Worm (Caenorhabditis elegans) whole organism, L2 larva: ENCODE data around the gene crn-7.

ENCODE experiments used
- F13H6.1 ChIP-seq: sonication (generic microtip); optimal IDR thresholded peaks from 2 replicates; lab custom pipeline; 2016; ENCODE audit warnings: missing genetic modification characterization, missing compliant biosample characterization
- R02D3.7 ChIP-seq: fragments of 150-350 bp; optimal IDR thresholded peaks from 2 replicates; lab custom pipeline; 2014; ENCODE audit warnings: missing biosample characterization, missing genetic modification characterization
- egl-27 ChIP-seq: sonication (generic microtip); optimal IDR thresholded peaks from 3 replicates; lab custom pipeline; 2017; ENCODE audit warnings: missing biosample characterization, missing genetic modification reagents, missing genetic modification characterization
- elt-3 ChIP-seq: sonication (generic microtip); optimal IDR thresholded peaks from 2 replicates; lab custom pipeline; 2017; ENCODE audit warnings: missing biosample characterization, missing genetic modification characterization
- lin-39 ChIP-seq: fragments of 150-350 bp; optimal IDR thresholded peaks from 2 replicates; lab custom pipeline; 2014; ENCODE audit warnings: missing biosample characterization, missing genetic modification reagents, missing genetic modification characterization
- mdl-1 ChIP-seq, 2 experiments: fragments of 150-350 bp in 1 of 2; sonication (generic microtip) in 1 of 2; optimal IDR thresholded peaks; 2 replicates each; lab custom pipeline; 2017; ENCODE audit warnings: missing biosample characterization in 2 of 2, missing genetic modification characterization in 2 of 2
- nhr-10 ChIP-seq: sonication (generic microtip); optimal IDR thresholded peaks from 2 replicates; lab custom pipeline; 2017; ENCODE audit warnings: missing biosample characterization, missing genetic modification characterization
- nhr-11 ChIP-seq: fragments of 150-350 bp; optimal IDR thresholded peaks from 2 replicates; lab custom pipeline; 2014; ENCODE audit warnings: missing biosample characterization, missing genetic modification characterization
- nhr-12 ChIP-seq: fragments of 150-350 bp; optimal IDR thresholded peaks from 2 replicates; lab custom pipeline; 2014; ENCODE audit warnings: missing biosample characterization, missing genetic modification characterization
- nhr-237 ChIP-seq: fragments of 150-350 bp; optimal IDR thresholded peaks from 2 replicates; lab custom pipeline; 2014; ENCODE audit warnings: missing biosample characterization, missing genetic modification characterization
- sem-4 ChIP-seq: fragments of 150-350 bp; optimal IDR thresholded peaks from 2 replicates; lab custom pipeline; 2014; ENCODE audit warnings: missing biosample characterization, missing genetic modification reagents, missing genetic modification characterization
- skn-1 ChIP-seq: sonication (generic microtip); optimal IDR thresholded peaks from 2 replicates; lab custom pipeline; 2017; ENCODE audit warnings: missing biosample characterization, missing genetic modification characterization
- snpc-4 ChIP-seq: fragments of 150-350 bp; optimal IDR thresholded peaks from 2 replicates; lab custom pipeline; 2014; ENCODE audit warnings: missing biosample characterization, missing genetic modification characterization
- ztf-11 ChIP-seq: sonication (generic microtip); optimal IDR thresholded peaks from 2 replicates; lab custom pipeline; 2017; ENCODE audit warnings: missing biosample characterization, missing genetic modification characterization

DNA sequence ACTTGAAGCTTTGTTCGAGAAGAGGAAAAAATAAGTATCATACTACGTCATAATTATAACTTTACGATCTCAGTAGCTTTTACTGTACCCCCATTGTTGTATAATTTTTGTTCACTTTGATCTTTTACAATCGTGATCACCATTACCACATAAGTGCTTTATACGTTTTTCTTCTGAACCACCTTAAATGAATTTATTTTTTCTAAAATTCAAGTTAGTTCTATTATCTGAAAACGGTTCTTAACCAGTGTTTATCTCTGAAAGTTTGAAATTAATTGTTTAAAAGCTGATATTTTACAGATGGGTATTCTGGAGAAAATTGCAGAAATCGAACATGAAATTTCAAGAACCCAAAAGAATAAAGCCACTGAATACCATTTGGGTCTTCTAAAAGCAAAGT lies 22.7 kb upstream of the crn-7 start, which contains the start of gene C02F5.3:
- TF ChIP-seq nhr-12 (tag; lab: Kevin White, UChicago) (no peak), snpc-4 (tag; lab: Kevin White, UChicago) (no peak), mdl-1 (tag; optimal IDR thresholded peaks at IDR 0.05; lab: Kevin White, UChicago) (no peak), ztf-11 (no peak), nhr-237 (tag; lab: Kevin White, UChicago) (no peak), egl-27 (tag; lab: Kevin White, UChicago) (no peak), sem-4 (tag; lab: Kevin White, UChicago) (no peak), skn-1 (tag; lab: Kevin White, UChicago) (no peak), elt-3 (tag; lab: Kevin White, UChicago) (no peak), lin-39 (tag; lab: Kevin White, UChicago) (no peak), R02D3.7 (tag; lab: Kevin White, UChicago) (no peak), nhr-10 (tag; lab: Kevin White, UChicago) (no peak), F13H6.1 (tag; lab: Kevin White, UChicago) (no peak), nhr-11 (tag; lab: Kevin White, UChicago) (no peak)
